Fruit fly (Drosophila melanogaster): ENCODE results near the gene ND-B22.

The ND-B22 gene

DNA sequence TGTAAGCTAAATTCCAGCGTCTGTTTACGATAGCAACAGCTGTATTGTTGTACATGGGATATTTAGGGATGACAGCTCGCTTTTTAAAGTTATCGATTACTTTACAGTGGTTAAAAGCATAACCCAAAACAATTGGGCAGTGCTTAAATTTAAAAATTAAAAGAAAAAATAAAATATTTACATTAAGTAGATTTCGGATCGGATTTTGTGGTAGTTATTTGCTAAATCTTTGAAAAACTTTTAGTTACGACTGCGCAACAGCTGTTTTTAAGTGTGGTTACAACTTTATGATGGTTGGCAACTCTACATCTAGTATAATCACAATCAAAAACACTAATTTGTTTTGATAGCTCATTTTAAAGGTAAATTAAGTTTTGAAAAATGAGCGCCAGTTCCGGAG lies 16.3 kb upstream of the ND-B22 start, which contains the start of the genes Ing5 and CG7099 (continued):
- TF ChIP-seq CG8388 (GFP tag; optimal IDR thresholded peaks at IDR 0.05), result peak; percentile 94
- peak; percentile 95 for TF ChIP-seq B-H1 (GFP tag; IDR thresholded peaks at IDR 0.05)
- no peak for TF ChIP-seq sc (optimal IDR thresholded peaks at IDR 0.05)
- TF ChIP-seq sc (GFP tag; optimal IDR thresholded peaks at IDR 0.05), result peak; percentile 93
- TF ChIP-seq zen2 (GFP tag; IDR thresholded peaks at IDR 0.05; ENCODE audit: partially characterized antibody), result no peak; the same call in 2 of the 3 replicates
- TF ChIP-seq Bdp1 (GFP tag; optimal IDR thresholded peaks at IDR 0.05), result peak; percentile 93
- peak; percentile 94 for TF ChIP-seq Oli (tag; optimal IDR thresholded peaks at IDR 0.05)
- peak; percentile 93 for TF ChIP-seq rib (GFP tag; IDR thresholded peaks at IDR 0.05)
- peak; percentile 89 for TF ChIP-seq jing (GFP tag; optimal IDR thresholded peaks at IDR 0.05)
- TF ChIP-seq gce (GFP tag; IDR thresholded peaks at IDR 0.05), result peak; percentile 90
- peak; percentile 75 for TF ChIP-seq Mes4 (GFP tag; optimal IDR thresholded peaks at IDR 0.05)
- TF ChIP-seq org-1 (GFP tag; optimal IDR thresholded peaks at IDR 0.05), result peak; percentile 84
- TF ChIP-seq CG8478 (optimal IDR thresholded peaks at IDR 0.05), result no peak
- peak; percentile 95 for TF ChIP-seq CG3281 (GFP tag; optimal IDR thresholded peaks at IDR 0.05)
- peak; percentile 94 for TF ChIP-seq CG4328 (GFP tag; optimal IDR thresholded peaks at IDR 0.05)
- TF ChIP-seq Sry-β (GFP tag; optimal IDR thresholded peaks at IDR 0.05), result peak; percentile 67
- TF ChIP-seq Atf3 (GFP tag; optimal IDR thresholded peaks at IDR 0.05), result peak; percentile 90
- peak; percentile 87 for TF ChIP-seq CG6254 (GFP tag; optimal IDR thresholded peaks at IDR 0.05)
- TF ChIP-seq Rfx (GFP tag; IDR thresholded peaks at IDR 0.05), result peak; percentile 98
- peak; percentile 57 for TF ChIP-seq pzg (GFP tag; optimal IDR thresholded peaks at IDR 0.05)
- TF ChIP-seq PHDP (tag; optimal IDR thresholded peaks at IDR 0.05), result peak; percentile 96
- no peak for TF ChIP-seq D (optimal IDR thresholded peaks at IDR 0.05)
- peak; percentile 91 for TF ChIP-seq D (GFP tag; optimal IDR thresholded peaks at IDR 0.05)
- peak; percentile 69 for TF ChIP-seq her (GFP tag; optimal IDR thresholded peaks at IDR 0.05)
- peak; percentile 91 for TF ChIP-seq CG33557 (GFP tag; optimal IDR thresholded peaks at IDR 0.05)
- peak; percentile 97 for TF ChIP-seq Fer3 (tag; optimal IDR thresholded peaks at IDR 0.05)
- peak; percentile 86 for TF ChIP-seq Ets97D (GFP tag; optimal IDR thresholded peaks at IDR 0.05)
- TF ChIP-seq fd96Cb (tag; optimal IDR thresholded peaks at IDR 0.05), result peak; percentile 96
- peak; percentile 62 for TF ChIP-seq CG16813 (GFP tag; IDR thresholded peaks at IDR 0.05; ENCODE audit: partially characterized antibody)
- TF ChIP-seq BEAF-32 (GFP tag; optimal IDR thresholded peaks at IDR 0.05), result peak; percentile 70
- peak; percentile 85 for TF ChIP-seq odd (GFP tag; optimal IDR thresholded peaks at IDR 0.05)
- TF ChIP-seq Pdp1 (GFP tag; optimal IDR thresholded peaks at IDR 0.05), result peak; percentile 92 to 94
- peak; percentile 88 for TF ChIP-seq Hmx (GFP tag; optimal IDR thresholded peaks at IDR 0.05)
- peak; percentile 83 for TF ChIP-seq CG17912 (GFP tag; optimal IDR thresholded peaks at IDR 0.05)
- TF ChIP-seq zfh1 (GFP tag; IDR thresholded peaks at IDR 0.05), result peak; percentile 97
- no peak for TF ChIP-seq Lpt (GFP tag; optimal IDR thresholded peaks at IDR 0.05)
- peak; percentile 97 for TF ChIP-seq CG13775 (GFP tag; optimal IDR thresholded peaks at IDR 0.05)
- peak; percentile 81 for TF ChIP-seq Hand (GFP tag; optimal IDR thresholded peaks at IDR 0.05)
- TF ChIP-seq az2 (GFP tag; optimal IDR thresholded peaks at IDR 0.05), result peak; percentile 97
- TF ChIP-seq Sox102F (GFP tag; optimal IDR thresholded peaks at IDR 0.05), result peak; percentile 98
- peak; percentile 59 for TF ChIP-seq CG1792 (GFP tag; optimal IDR thresholded peaks at IDR 0.05)
- peak; percentile 78 for TF ChIP-seq knrl (GFP tag; IDR thresholded peaks at IDR 0.05; ENCODE audit: partially characterized antibody)
- peak; percentile 95 for TF ChIP-seq caup (GFP tag; optimal IDR thresholded peaks at IDR 0.05; ENCODE audit: severe bottlenecking)
- TF ChIP-seq Opbp (GFP tag; IDR thresholded peaks at IDR 0.05; ENCODE audit: partially characterized antibody), result peak; percentile 65; the same call in 2 of the 3 replicates
- peak; percentile 90 for TF ChIP-seq Asciz (GFP tag; optimal IDR thresholded peaks at IDR 0.05)
- no peak for TF ChIP-seq grn (GFP tag; optimal IDR thresholded peaks at IDR 0.05)
- TF ChIP-seq CG32532 (GFP tag; IDR thresholded peaks at IDR 0.05), result peak; percentile 98
- TF ChIP-seq Xrp1 (GFP tag; IDR thresholded peaks at IDR 0.05), result peak; percentile 98
- TF ChIP-seq CG3838 (GFP tag; optimal IDR thresholded peaks at IDR 0.05), result peak; percentile 87
- TF ChIP-seq CG9797 (GFP tag; optimal IDR thresholded peaks at IDR 0.05), result peak; percentile 22
- TF ChIP-seq slou (GFP tag; optimal IDR thresholded peaks at IDR 0.05), result peak; percentile 97

Data from whole organism, embryonic.